Worm (Caenorhabditis elegans) whole organism, L2 larva: ENCODE results near the gene F32D8.4.
A peak's percentile ranks its signal among the peaks of the same experiment; 100 is the strongest.

Experiments
- F13H6.1 ChIP-seq: sonication (generic microtip); optimal IDR thresholded peaks from 2 replicates; lab custom pipeline; 2016; ENCODE audit warnings: missing genetic modification characterization, missing compliant biosample characterization
- aly-2 ChIP-seq: fragments of 150-350 bp; optimal IDR thresholded peaks from 2 replicates; lab custom pipeline; 2014; ENCODE audit warnings: missing biosample characterization, missing genetic modification characterization
- ama-1 ChIP-seq: fragments of 150-350 bp; optimal IDR thresholded peaks from 2 replicates; lab custom pipeline; 2018; ENCODE audit warnings: inconsistent platforms
- dmd-4 ChIP-seq: sonication (generic microtip); optimal IDR thresholded peaks from 2 replicates; lab custom pipeline; 2017; ENCODE audit warnings: missing biosample characterization, missing genetic modification characterization
- egl-27 ChIP-seq: sonication (generic microtip); optimal IDR thresholded peaks from 3 replicates; lab custom pipeline; 2017; ENCODE audit warnings: missing biosample characterization, missing genetic modification reagents, missing genetic modification characterization
- elt-3 ChIP-seq: sonication (generic microtip); optimal IDR thresholded peaks from 2 replicates; lab custom pipeline; 2017; ENCODE audit warnings: missing biosample characterization, missing genetic modification characterization
- fos-1 ChIP-seq: fragments of 150-350 bp; optimal IDR thresholded peaks from 2 replicates; lab custom pipeline; 2014; ENCODE audit warnings: missing biosample characterization, missing genetic modification characterization
- lin-11 ChIP-seq: fragments of 150-350 bp; sonication (generic microtip); optimal IDR thresholded peaks from 2 replicates; lab custom pipeline; 2014; ENCODE audit warnings: missing biosample characterization, missing genetic modification characterization, inconsistent platforms, mixed read lengths
- nhr-10 ChIP-seq: sonication (generic microtip); optimal IDR thresholded peaks from 2 replicates; lab custom pipeline; 2017; ENCODE audit warnings: missing biosample characterization, missing genetic modification characterization
- ztf-11 ChIP-seq: sonication (generic microtip); optimal IDR thresholded peaks from 2 replicates; lab custom pipeline; 2017; ENCODE audit warnings: missing biosample characterization, missing genetic modification characterization

DNA sequence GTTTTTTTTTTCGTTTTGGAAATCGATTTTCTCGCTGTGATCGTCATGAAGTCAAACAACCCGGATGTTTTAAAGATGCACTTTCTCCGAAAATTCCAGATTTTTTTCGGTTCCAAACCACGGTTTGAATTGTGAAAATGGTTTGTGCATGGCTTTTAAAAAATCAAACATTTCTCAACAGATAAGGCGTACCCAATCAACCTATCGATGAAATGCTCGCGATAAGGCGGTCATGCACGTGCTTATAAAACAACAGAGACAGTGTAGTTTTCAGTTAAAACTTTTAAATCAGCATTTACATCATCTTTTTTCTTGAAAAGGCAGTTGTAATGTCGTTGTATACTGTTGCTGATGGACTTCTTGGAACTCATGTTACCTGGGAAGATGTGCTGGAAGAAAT lies 39.1 kb upstream of the F32D8.4 start, which contains the start of gene F58B4.5:
- no peak for TF ChIP-seq aly-2
- no peak for TF ChIP-seq lin-11 (tag; lab: Kevin White, UChicago)
- TF ChIP-seq F13H6.1 (tag; lab: Kevin White, UChicago): no peak
- TF ChIP-seq fos-1 (tag; lab: Kevin White, UChicago): peak; percentile 43
- TF ChIP-seq egl-27 (tag; lab: Kevin White, UChicago): no peak
- TF ChIP-seq ztf-11 (tag; lab: Kevin White, UChicago): no peak
- no peak for TF ChIP-seq nhr-10
- no peak for TF ChIP-seq ama-1 (lab: Kevin White, UChicago)
- no peak for TF ChIP-seq elt-3 (tag; lab: Kevin White, UChicago)
- TF ChIP-seq dmd-4 (tag; lab: Kevin White, UChicago): no peak
